Worm (Caenorhabditis elegans) whole organism, late embryonic: ENCODE measurements around the gene slcr-46.3.

ENCODE experiments used
- F13H6.1 ChIP-seq: sonication (generic microtip); optimal IDR thresholded peaks from 2 replicates; lab custom pipeline; 2016; ENCODE audit warnings: missing genetic modification characterization, missing compliant biosample characterization
- ceh-30 ChIP-seq: fragments of 150-350 bp; optimal IDR thresholded peaks from 2 replicates; lab custom pipeline; 2014; ENCODE audit warnings: missing biosample characterization, missing genetic modification characterization
- ceh-6 ChIP-seq: fragments of 200-800 bp; sonication (Bioruptor generic); optimal IDR thresholded peaks from 2 replicates; lab custom pipeline; 2018; ENCODE audit warnings: mild to moderate bottlenecking, missing genetic modification characterization, missing compliant biosample characterization
- ceh-9 ChIP-seq: sonication (generic microtip); optimal IDR thresholded peaks from 2 replicates; lab custom pipeline; 2016; ENCODE audit warnings: mild to moderate bottlenecking, missing genetic modification characterization, inconsistent platforms, missing compliant biosample characterization
- fax-1 ChIP-seq: sonication (generic microtip); optimal IDR thresholded peaks from 2 replicates; lab custom pipeline; 2016; ENCODE audit warnings: missing genotype, missing genetic modification characterization, missing compliant biosample characterization
- lin-11 ChIP-seq: fragments of 200-800 bp; sonication (Bioruptor generic); optimal IDR thresholded peaks from 2 replicates; lab custom pipeline; 2018; ENCODE audit warnings: mild to moderate bottlenecking, missing genetic modification characterization, missing compliant biosample characterization
- mec-3 ChIP-seq: sonication (generic microtip); optimal IDR thresholded peaks from 2 replicates; lab custom pipeline; 2016; ENCODE audit warnings: borderline replicate concordance, missing genetic modification characterization, missing compliant biosample characterization
- nfya-1 ChIP-seq: sonication (generic microtip); optimal IDR thresholded peaks from 2 replicates; lab custom pipeline; 2017; ENCODE audit warnings: missing genetic modification characterization, mild to moderate bottlenecking, missing compliant biosample characterization, antibody characterized with exemption, moderate library complexity
- pat-9 ChIP-seq: fragments of 200-800 bp; sonication (Bioruptor generic); optimal IDR thresholded peaks from 2 replicates; lab custom pipeline; 2018; ENCODE audit warnings: mild to moderate bottlenecking, missing genetic modification characterization, moderate library complexity, missing compliant biosample characterization
- pros-1 ChIP-seq: fragments of 150-350 bp; optimal IDR thresholded peaks from 2 replicates; lab custom pipeline; 2014; ENCODE audit warnings: missing biosample characterization, missing genetic modification reagents, missing genetic modification characterization
- tbx-2 ChIP-seq: sonication (generic microtip); optimal IDR thresholded peaks from 2 replicates; lab custom pipeline; 2016; ENCODE audit warnings: missing genetic modification characterization, missing compliant biosample characterization

DNA sequence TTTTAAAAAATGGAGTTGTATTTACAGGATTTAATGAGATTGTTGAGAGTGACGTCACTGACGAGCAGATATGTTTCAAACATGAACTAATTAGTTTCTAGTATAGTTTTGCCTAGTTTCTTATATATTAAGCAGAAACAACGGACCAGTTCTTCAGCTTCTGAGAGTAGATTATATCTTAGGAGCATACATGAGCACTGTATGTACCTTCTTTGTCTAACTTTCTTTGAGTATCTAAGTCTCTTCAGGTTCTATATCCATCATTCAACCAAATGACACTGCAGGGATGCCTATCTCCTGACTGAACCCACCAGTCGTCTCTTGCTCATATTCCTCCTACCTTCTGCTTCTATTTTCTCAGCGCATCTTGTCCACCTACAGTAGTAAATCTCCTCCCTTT is 27.2 kb downstream of the slcr-46.3 start, which contains the start of gene her-1:
- TF ChIP-seq lin-11 (no peak), tbx-2 (tag; lab: Kevin White, UChicago) (no peak), pat-9 (no peak), fax-1 (tag; lab: Kevin White, UChicago) (no peak), F13H6.1 (tag; lab: Kevin White, UChicago) (no peak), ceh-30 (no peak), ceh-9 (tag; lab: Kevin White, UChicago) (no peak), pros-1 (tag; lab: Kevin White, UChicago) (no peak), nfya-1 (no peak), ceh-6 (no peak), mec-3 (tag; lab: Kevin White, UChicago) (no peak)
